Fruit fly (Drosophila melanogaster) whole organism, prepupa: ENCODE measurements around the gene CG43198.

Source experiments
- CG32006 ChIP-seq: fragments of 200-800 bp; sonication (Bioruptor generic); optimal IDR thresholded peaks from 3 replicates; lab custom pipeline; 2017; ENCODE audit warnings: missing biosample characterization, mild to moderate bottlenecking, missing genetic modification characterization
- CG6276 ChIP-seq: fragments of 200-800 bp; sonication (Bioruptor generic); optimal IDR thresholded peaks from 2 replicates; lab custom pipeline; 2017; ENCODE audit warnings: missing biosample characterization, mild to moderate bottlenecking, missing genetic modification characterization
- CG6854 ChIP-seq: fragments of 200-800 bp; sonication (Bioruptor generic); optimal IDR thresholded peaks from 2 replicates; lab custom pipeline; 2017; ENCODE audit warnings: missing biosample characterization, mild to moderate bottlenecking, missing genetic modification characterization
- CG8119 ChIP-seq: fragments of 200-800 bp; sonication (Bioruptor generic); IDR thresholded peaks from 3 replicates; pipeline ENCODE4 v1.3.6; 2022; ENCODE audit warnings: missing biosample characterization, missing genetic modification characterization
- Eip78C ChIP-seq: fragments of 200-800 bp; sonication (Bioruptor generic); peaks from one replicate; lab custom pipeline; 2016; ENCODE audit warnings: missing biosample characterization, missing genetic modification characterization
- Eip93F ChIP-seq: fragments of 200-800 bp; sonication (Bioruptor generic); optimal IDR thresholded peaks from 2 replicates; lab custom pipeline; 2016; ENCODE audit warnings: missing biosample characterization, mild to moderate bottlenecking, missing genetic modification characterization
- Hr39 ChIP-seq: fragments of 200-800 bp; sonication (Bioruptor generic); optimal IDR thresholded peaks from 2 replicates; lab custom pipeline; 2016; ENCODE audit warnings: missing biosample characterization, missing genetic modification characterization
- Lpt ChIP-seq: fragments of 200-800 bp; sonication (Bioruptor generic); optimal IDR thresholded peaks from 3 replicates; lab custom pipeline; 2016; ENCODE audit warnings: missing biosample characterization, missing genetic modification characterization
- Sox14 ChIP-seq: fragments of 200-800 bp; sonication (Bioruptor generic); optimal IDR thresholded peaks from 3 replicates; lab custom pipeline; 2016; ENCODE audit warnings: missing biosample characterization, missing genetic modification characterization
- cyc ChIP-seq: fragments of 200-800 bp; sonication (Bioruptor generic); optimal IDR thresholded peaks from 3 replicates; lab custom pipeline; 2016; ENCODE audit warnings: missing biosample characterization, missing genetic modification characterization
- dsx ChIP-seq: fragments of 200-800 bp; optimal IDR thresholded peaks from 3 replicates; lab custom pipeline; 2019; ENCODE audit warnings: missing biosample characterization, mild to moderate bottlenecking, missing genetic modification characterization, moderate library complexity; ENCODE audit not compliant: poor library complexity, severe bottlenecking
- esn ChIP-seq: fragments of 200-800 bp; sonication (Bioruptor generic); optimal IDR thresholded peaks from 2 replicates; lab custom pipeline; 2016; ENCODE audit warnings: missing biosample characterization, mild to moderate bottlenecking, missing genetic modification characterization, moderate library complexity
- fd85E ChIP-seq: fragments of 200-800 bp; sonication (Bioruptor generic); optimal IDR thresholded peaks from 3 replicates; lab custom pipeline; 2016; ENCODE audit warnings: missing biosample characterization, missing genetic modification characterization

dm6 chrX:7417875-7418274 is 35.3 kb downstream of the CG43198 start:
- TF ChIP-seq CG8119 (GFP tag; lab: Robert Waterston, UW): no peak
- TF ChIP-seq Eip78C (GFP tag; lab: Kevin White, UChicago): no peak
- no peak for TF ChIP-seq CG32006
- TF ChIP-seq fd85E (GFP tag; lab: Kevin White, UChicago): no peak
- no peak for TF ChIP-seq CG6854 (GFP tag; lab: Kevin White, UChicago)
- no peak for TF ChIP-seq CG6276 (GFP tag; lab: Kevin White, UChicago)
- TF ChIP-seq Hr39 (GFP tag; lab: Kevin White, UChicago): no peak
- TF ChIP-seq Sox14 (GFP tag; lab: Kevin White, UChicago): no peak
- no peak for TF ChIP-seq Lpt (GFP tag; lab: Kevin White, UChicago)
- TF ChIP-seq dsx: no peak
- TF ChIP-seq esn (GFP tag; lab: Kevin White, UChicago): no peak
- no peak for TF ChIP-seq Eip93F (GFP tag; lab: Kevin White, UChicago)
- no peak for TF ChIP-seq cyc (GFP tag; lab: Kevin White, UChicago)
